Worm (Caenorhabditis elegans): ENCODE measurements around the gene srw-101.

DNA sequence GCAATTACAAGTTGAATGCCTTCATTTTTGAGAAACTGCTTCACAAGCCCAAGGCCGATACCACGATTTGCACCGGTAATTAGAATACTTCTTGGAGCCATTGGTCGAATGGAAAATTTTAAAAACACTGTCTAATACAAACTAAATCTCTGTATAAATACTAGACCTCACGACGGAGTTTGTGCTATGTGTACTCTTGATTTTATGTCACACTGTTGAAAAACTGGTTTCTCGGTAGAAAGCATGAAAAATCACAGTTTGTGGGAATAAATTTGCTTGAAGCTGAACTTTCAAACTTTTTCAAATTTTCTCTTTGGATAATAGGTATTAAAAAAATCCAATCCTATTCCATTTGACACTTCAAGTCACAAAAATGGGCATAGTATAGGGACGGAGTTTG lies 33.5 kb downstream of the srw-101 start, which contains the start of gene ZK697.14:
- TF ChIP-seq ham-2 (GFP tag; optimal IDR thresholded peaks at IDR 0.05) (no peak), snpc-4 (tag; optimal IDR thresholded peaks at IDR 0.05) (no peak), elt-1 (tag; optimal IDR thresholded peaks at IDR 0.05; ENCODE audit: borderline replicate concordance, insufficient read depth) (no peak), elt-3 (tag; optimal IDR thresholded peaks at IDR 0.05) (no peak), nhr-76 (tag; optimal IDR thresholded peaks at IDR 0.05) (no peak), unc-62 (GFP tag; optimal IDR thresholded peaks at IDR 0.05) (no peak), unc-39 (tag; optimal IDR thresholded peaks at IDR 0.05) (no peak), pha-4 (tag; optimal IDR thresholded peaks at IDR 0.05) (no peak), tbx-8 (GFP tag; optimal IDR thresholded peaks at IDR 0.05) (no peak), drap-1 (GFP tag; optimal IDR thresholded peaks at IDR 0.05) (no peak), lin-13 (tag; optimal IDR thresholded peaks at IDR 0.05) (no peak), blmp-1 (tag; optimal IDR thresholded peaks at IDR 0.05) (no peak)
